Fruit fly (Drosophila melanogaster) whole organism: ENCODE results near the gene ValRS-m.

Experiments
- CG8478 ChIP-seq: fragments of >200 bp; optimal IDR thresholded peaks from 2 replicates; lab custom pipeline; 2018; ENCODE audit warnings: inconsistent platforms
- Dll ChIP-seq: fragments of >200 bp; optimal IDR thresholded peaks from 2 replicates; lab custom pipeline; 2017
- EcR ChIP-seq, 2 experiments: fragments of >200 bp; optimal IDR thresholded peaks; 2 replicates each; lab custom pipeline; 2017; ENCODE audit warnings: missing biosample characterization in 2 of 2, missing genetic modification characterization in 2 of 2, missing genetic modification reagents in 2 of 2
- pan ChIP-seq: fragments of >200 bp; optimal IDR thresholded peaks from 2 replicates; lab custom pipeline; 2017
- psq ChIP-seq: fragments of >200 bp; optimal IDR thresholded peaks from 2 replicates; lab custom pipeline; 2017
- usp ChIP-seq: fragments of >200 bp; optimal IDR thresholded peaks from 2 replicates; lab custom pipeline; 2017; ENCODE audit warnings: missing biosample characterization, missing genetic modification characterization, mixed read lengths

dm6 chr3L:9011485-9012389 is 47.2 kb upstream of the ValRS-m start:
- TF ChIP-seq pan (lab: Kevin White, UChicago), result no peak
- TF ChIP-seq usp (GFP tag; lab: Kevin White, UChicago), result no peak
- TF ChIP-seq CG8478 (lab: Kevin White, UChicago), result no peak
- no peak for TF ChIP-seq Dll (lab: Kevin White, UChicago)
- no peak for TF ChIP-seq psq (lab: Kevin White, UChicago)
- TF ChIP-seq EcR (GFP tag; optimal IDR thresholded peaks at IDR 0.05; lab: Kevin White, UChicago), result no peak
